Worm (Caenorhabditis elegans) whole organism, late embryonic: Measurements from ENCODE around the gene H40L08.1.

Source experiments
- C08G9.2 ChIP-seq: sonication (generic microtip); optimal IDR thresholded peaks from 2 replicates; lab custom pipeline; 2016; ENCODE audit warnings: mild to moderate bottlenecking, missing genetic modification characterization, moderate library complexity, missing compliant biosample characterization
- C38D4.7 ChIP-seq: fragments of 200-800 bp; sonication (Bioruptor generic); optimal IDR thresholded peaks from 2 replicates; lab custom pipeline; 2018; ENCODE audit warnings: mild to moderate bottlenecking, missing genetic modification characterization, moderate library complexity, missing compliant biosample characterization
- F13H6.1 ChIP-seq: sonication (generic microtip); optimal IDR thresholded peaks from 2 replicates; lab custom pipeline; 2016; ENCODE audit warnings: missing genetic modification characterization, missing compliant biosample characterization
- K02D7.2 ChIP-seq: sonication (generic microtip); optimal IDR thresholded peaks from 2 replicates; lab custom pipeline; 2017; ENCODE audit warnings: mild to moderate bottlenecking, missing genetic modification characterization, missing compliant biosample characterization
- T23F11.4 ChIP-seq: fragments of 200-800 bp; sonication (Bioruptor generic); optimal IDR thresholded peaks from 2 replicates; lab custom pipeline; 2018; ENCODE audit warnings: mild to moderate bottlenecking, missing genetic modification characterization, missing compliant biosample characterization
- ahr-1 ChIP-seq: sonication (generic microtip); optimal IDR thresholded peaks from 2 replicates; lab custom pipeline; 2016; ENCODE audit warnings: missing genetic modification characterization, missing compliant biosample characterization
- ceh-14 ChIP-seq: sonication (generic microtip); optimal IDR thresholded peaks from 2 replicates; lab custom pipeline; 2016; ENCODE audit warnings: missing genotype, missing genetic modification characterization, missing compliant biosample characterization
- ceh-18 ChIP-seq: sonication (generic microtip); optimal IDR thresholded peaks from 2 replicates; lab custom pipeline; 2016; ENCODE audit warnings: missing genetic modification characterization, missing compliant biosample characterization
- ceh-19 ChIP-seq: fragments of 200-800 bp; sonication (Bioruptor generic); optimal IDR thresholded peaks from 2 replicates; lab custom pipeline; 2018; ENCODE audit warnings: mild to moderate bottlenecking, missing genetic modification characterization, missing compliant biosample characterization
- ceh-2 ChIP-seq: sonication (generic microtip); optimal IDR thresholded peaks from 2 replicates; lab custom pipeline; 2016; ENCODE audit warnings: missing genotype, missing genetic modification characterization, missing compliant biosample characterization
- ceh-30 ChIP-seq: fragments of 150-350 bp; optimal IDR thresholded peaks from 2 replicates; lab custom pipeline; 2014; ENCODE audit warnings: missing biosample characterization, missing genetic modification characterization
- ceh-31 ChIP-seq: sonication (generic microtip); optimal IDR thresholded peaks from 2 replicates; lab custom pipeline; 2016; ENCODE audit warnings: missing genetic modification characterization, missing compliant biosample characterization
- ceh-34 ChIP-seq: sonication (generic microtip); optimal IDR thresholded peaks from 2 replicates; lab custom pipeline; 2016; ENCODE audit warnings: mild to moderate bottlenecking, missing genetic modification characterization, missing compliant biosample characterization
- ceh-45 ChIP-seq: fragments of 200-800 bp; sonication (Bioruptor generic); IDR thresholded peaks from 2 replicates; pipeline ENCODE4 v1.3.6; 2022; ENCODE audit warnings: missing genetic modification reagents, missing genetic modification characterization, missing compliant biosample characterization
- ceh-48 ChIP-seq: sonication (generic microtip); optimal IDR thresholded peaks from 2 replicates; lab custom pipeline; 2016; ENCODE audit warnings: missing genetic modification characterization, inconsistent platforms, missing compliant biosample characterization
- dmd-4 ChIP-seq: sonication (generic microtip); optimal IDR thresholded peaks from 2 replicates; lab custom pipeline; 2016; ENCODE audit warnings: borderline replicate concordance, missing genetic modification characterization, missing compliant biosample characterization
- dve-1 ChIP-seq: sonication (generic microtip); optimal IDR thresholded peaks from 2 replicates; lab custom pipeline; 2017; ENCODE audit warnings: antibody characterized with exemption, mild to moderate bottlenecking, missing genetic modification characterization, missing compliant biosample characterization
- elt-2 ChIP-seq: sonication (generic microtip); optimal IDR thresholded peaks from 2 replicates; lab custom pipeline; 2016; ENCODE audit warnings: missing genetic modification reagents, missing genetic modification characterization, missing compliant biosample characterization
- ets-4 ChIP-seq: sonication (generic microtip); optimal IDR thresholded peaks from 2 replicates; lab custom pipeline; 2016; ENCODE audit warnings: missing genetic modification characterization, missing compliant biosample characterization
- eyg-1 ChIP-seq: sonication (generic microtip); optimal IDR thresholded peaks from 2 replicates; lab custom pipeline; 2016; ENCODE audit warnings: missing genotype, missing genetic modification characterization, missing compliant biosample characterization
- fax-1 ChIP-seq: sonication (generic microtip); optimal IDR thresholded peaks from 2 replicates; lab custom pipeline; 2016; ENCODE audit warnings: missing genotype, missing genetic modification characterization, missing compliant biosample characterization
- fkh-6 ChIP-seq: sonication (generic microtip); optimal IDR thresholded peaks from 2 replicates; lab custom pipeline; 2016; ENCODE audit warnings: missing genetic modification characterization, missing compliant biosample characterization
- hlh-30 ChIP-seq: sonication (generic microtip); optimal IDR thresholded peaks from 2 replicates; lab custom pipeline; 2017; ENCODE audit warnings: antibody characterized with exemption, missing genetic modification characterization, missing compliant biosample characterization; ENCODE audit not compliant: insufficient read depth
- hlh-6 ChIP-seq: sonication (generic microtip); optimal IDR thresholded peaks from 2 replicates; lab custom pipeline; 2016; ENCODE audit warnings: missing genotype, missing genetic modification characterization, missing compliant biosample characterization
- hlh-8 ChIP-seq: sonication (generic microtip); optimal IDR thresholded peaks from 2 replicates; lab custom pipeline; 2016; ENCODE audit warnings: missing genotype, missing genetic modification characterization, missing compliant biosample characterization
- lim-6 ChIP-seq: sonication (generic microtip); optimal IDR thresholded peaks from 2 replicates; lab custom pipeline; 2016; ENCODE audit warnings: missing genetic modification characterization, missing compliant biosample characterization
- lin-11 ChIP-seq: fragments of 200-800 bp; sonication (Bioruptor generic); optimal IDR thresholded peaks from 2 replicates; lab custom pipeline; 2018; ENCODE audit warnings: mild to moderate bottlenecking, missing genetic modification characterization, missing compliant biosample characterization
- madf-2 ChIP-seq: sonication (generic microtip); optimal IDR thresholded peaks from 2 replicates; lab custom pipeline; 2017; ENCODE audit warnings: missing genetic modification characterization, missing compliant biosample characterization
- nfya-1 ChIP-seq: sonication (generic microtip); optimal IDR thresholded peaks from 2 replicates; lab custom pipeline; 2017; ENCODE audit warnings: missing genetic modification characterization, mild to moderate bottlenecking, missing compliant biosample characterization, antibody characterized with exemption, moderate library complexity
- nhr-232 ChIP-seq: sonication (generic microtip); optimal IDR thresholded peaks from 2 replicates; lab custom pipeline; 2016; ENCODE audit warnings: missing genetic modification characterization, missing compliant biosample characterization
- npax-4 ChIP-seq: sonication (generic microtip); optimal IDR thresholded peaks from 2 replicates; lab custom pipeline; 2016; ENCODE audit warnings: missing genetic modification characterization, missing compliant biosample characterization
- odd-2 ChIP-seq: sonication (generic microtip); optimal IDR thresholded peaks from 2 replicates; lab custom pipeline; 2017; ENCODE audit warnings: antibody characterized with exemption, mild to moderate bottlenecking, missing genetic modification characterization, missing compliant biosample characterization
- pat-9 ChIP-seq: fragments of 200-800 bp; sonication (Bioruptor generic); optimal IDR thresholded peaks from 2 replicates; lab custom pipeline; 2018; ENCODE audit warnings: mild to moderate bottlenecking, missing genetic modification characterization, moderate library complexity, missing compliant biosample characterization
- pros-1 ChIP-seq: fragments of 150-350 bp; optimal IDR thresholded peaks from 2 replicates; lab custom pipeline; 2014; ENCODE audit warnings: missing biosample characterization, missing genetic modification reagents, missing genetic modification characterization
- ref-2 ChIP-seq: sonication (generic microtip); optimal IDR thresholded peaks from 2 replicates; lab custom pipeline; 2016; ENCODE audit warnings: missing genetic modification characterization, missing compliant biosample characterization
- rnt-1 ChIP-seq: sonication (generic microtip); optimal IDR thresholded peaks from 2 replicates; lab custom pipeline; 2016; ENCODE audit warnings: missing genetic modification characterization, missing compliant biosample characterization
- sdc-2 ChIP-seq: sonication (generic microtip); optimal IDR thresholded peaks from 2 replicates; lab custom pipeline; 2016; ENCODE audit warnings: missing genotype, missing genetic modification characterization, missing compliant biosample characterization
- sox-2 ChIP-seq: fragments of 200-800 bp; sonication (Bioruptor generic); IDR thresholded peaks from 2 replicates; pipeline ENCODE4 v1.3.6; 2022; ENCODE audit warnings: missing genetic modification reagents, missing genetic modification characterization, missing compliant biosample characterization
- tbx-2 ChIP-seq: sonication (generic microtip); optimal IDR thresholded peaks from 2 replicates; lab custom pipeline; 2016; ENCODE audit warnings: missing genetic modification characterization, missing compliant biosample characterization
- tbx-7 ChIP-seq: sonication (generic microtip); optimal IDR thresholded peaks from 2 replicates; lab custom pipeline; 2016; ENCODE audit warnings: missing genotype, missing genetic modification characterization, missing compliant biosample characterization
- unc-42 ChIP-seq: sonication (generic microtip); optimal IDR thresholded peaks from 2 replicates; lab custom pipeline; 2016; ENCODE audit warnings: missing genotype, missing genetic modification characterization, missing compliant biosample characterization
- unc-55 ChIP-seq: sonication (generic microtip); optimal IDR thresholded peaks from 2 replicates; lab custom pipeline; 2017; ENCODE audit warnings: missing biosample characterization, missing genetic modification reagents, missing genetic modification characterization
- ztf-16 ChIP-seq: sonication (generic microtip); optimal IDR thresholded peaks from 2 replicates; lab custom pipeline; 2017; ENCODE audit warnings: missing genetic modification characterization, missing compliant biosample characterization

The H40L08.1 gene

DNA sequence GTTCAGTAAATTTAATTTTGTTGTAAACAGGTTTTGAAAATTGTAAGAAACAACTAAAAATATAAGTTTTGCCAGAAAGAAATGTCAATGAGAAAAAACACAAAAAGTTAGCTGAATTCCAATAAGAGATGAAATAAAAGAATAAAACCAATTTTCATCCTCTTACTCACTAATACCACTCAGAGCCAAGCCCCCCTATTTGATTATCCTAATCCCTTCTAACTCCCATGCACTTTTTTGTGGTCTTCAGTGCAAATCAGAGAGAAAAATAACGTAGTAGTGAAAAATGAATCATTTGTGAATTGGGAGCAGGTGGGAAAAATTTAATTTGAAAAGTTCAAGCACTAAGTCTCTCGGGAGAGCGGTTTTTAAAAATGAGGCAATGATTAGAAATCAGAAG, 42.5 kb downstream of the H40L08.1 start:
- TF ChIP-seq tbx-2 (tag; lab: Kevin White, UChicago): no peak
- TF ChIP-seq unc-42 (tag; lab: Kevin White, UChicago): peak; percentile 83
- TF ChIP-seq ceh-19 (GFP tag; lab: Kevin White, UChicago): no peak
- no peak for TF ChIP-seq C38D4.7 (GFP tag; lab: Kevin White, UChicago)

DNA sequence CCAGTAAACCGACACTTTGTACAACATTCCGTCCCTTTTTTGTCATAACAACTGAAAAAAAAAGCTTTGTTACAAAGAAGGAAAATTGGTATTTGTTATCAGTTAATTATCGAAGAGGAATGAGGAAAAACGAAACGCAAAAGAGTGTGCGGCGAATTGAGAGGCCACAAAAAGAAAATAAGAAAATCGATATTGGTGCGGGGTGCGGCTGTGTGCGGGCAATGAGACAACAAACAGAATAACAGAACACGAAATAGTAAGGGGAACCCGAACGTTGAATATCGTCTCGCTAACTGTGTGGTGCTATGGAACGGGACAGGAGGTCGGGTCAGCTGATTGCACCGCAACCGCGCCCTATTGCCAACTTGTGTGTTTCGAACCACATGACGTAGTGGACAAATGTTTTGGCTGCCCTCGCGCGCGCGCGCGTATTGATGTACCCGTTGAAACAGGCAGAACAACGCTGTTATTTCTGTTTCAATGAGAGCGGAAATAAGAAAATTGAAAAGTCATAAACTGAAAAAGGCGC, 43.3 kb downstream of the H40L08.1 start, which contains the start of gene C18B12.4:
Gene C18B12.4, minus strand, starts transcription at position 51 of the 529 bp plus-strand sequence.
- peak; percentile 30 for TF ChIP-seq elt-2
- peak; percentile 65 for TF ChIP-seq ceh-2 (tag; lab: Kevin White, UChicago)
- TF ChIP-seq hlh-6 (tag; lab: Kevin White, UChicago): no peak
- TF ChIP-seq dmd-4 (tag; lab: Kevin White, UChicago): no peak
- no peak for TF ChIP-seq odd-2 (tag; lab: Kevin White, UChicago)
- peak; percentile 80 for TF ChIP-seq unc-55 (GFP tag; lab: Kevin White, UChicago)
- peak; percentile 88 for TF ChIP-seq sdc-2 (tag; lab: Kevin White, UChicago)
- TF ChIP-seq tbx-7 (tag; lab: Kevin White, UChicago): no peak
- peak; percentile 84 for TF ChIP-seq ceh-31 (tag; lab: Kevin White, UChicago)
- TF ChIP-seq ets-4 (tag; lab: Kevin White, UChicago): peak; percentile 36
- TF ChIP-seq ceh-34 (tag; lab: Kevin White, UChicago): peak; percentile 78
- TF ChIP-seq ceh-19 (GFP tag; lab: Kevin White, UChicago): peak; percentile 3
- TF ChIP-seq F13H6.1 (tag; lab: Kevin White, UChicago): peak; percentile 30
- no peak for TF ChIP-seq fkh-6 (tag; lab: Kevin White, UChicago)
- TF ChIP-seq ref-2: peak; percentile 76
- peak; percentile 6; the same call in 1 of the 2 replicates for TF ChIP-seq sox-2 (GFP tag; lab: Robert Waterston, UW)
- peak; percentile 71 for TF ChIP-seq pros-1 (tag; lab: Kevin White, UChicago)
- peak; percentile 79 for TF ChIP-seq rnt-1 (tag; lab: Kevin White, UChicago)
- no peak for TF ChIP-seq fax-1
- TF ChIP-seq ceh-18 (tag; lab: Kevin White, UChicago): peak; percentile 83
- TF ChIP-seq lim-6 (tag; lab: Kevin White, UChicago): peak; percentile 8
- TF ChIP-seq nfya-1 (tag; lab: Kevin White, UChicago): peak; percentile 72
- no peak for TF ChIP-seq ceh-45 (GFP tag; lab: Robert Waterston, UW)
- TF ChIP-seq K02D7.2: no peak
- TF ChIP-seq pat-9 (tag; lab: Kevin White, UChicago): peak; percentile 57
- TF ChIP-seq madf-2 (tag; lab: Kevin White, UChicago): no peak
- peak; percentile 3 for TF ChIP-seq dve-1 (tag; lab: Kevin White, UChicago)
- peak; percentile 6 for TF ChIP-seq C08G9.2 (tag; lab: Kevin White, UChicago)
- TF ChIP-seq ztf-16: peak; percentile 9
- no peak for TF ChIP-seq T23F11.4 (GFP tag; lab: Kevin White, UChicago)
- no peak for TF ChIP-seq C38D4.7 (GFP tag; lab: Kevin White, UChicago)
- peak; percentile 68 for TF ChIP-seq tbx-2 (tag; lab: Kevin White, UChicago)
- TF ChIP-seq ceh-30 (tag; lab: Kevin White, UChicago): peak; percentile 61
- TF ChIP-seq hlh-8 (tag; lab: Kevin White, UChicago): peak; percentile 49
- peak; percentile 19 for TF ChIP-seq eyg-1 (tag; lab: Kevin White, UChicago)
- TF ChIP-seq nhr-232 (tag; lab: Kevin White, UChicago): no peak
- no peak for TF ChIP-seq lin-11 (tag; lab: Kevin White, UChicago)
- peak; percentile 99 for TF ChIP-seq hlh-30 (tag; lab: Kevin White, UChicago)
- TF ChIP-seq npax-4 (tag; lab: Kevin White, UChicago): no peak
- no peak for TF ChIP-seq ahr-1 (tag; lab: Kevin White, UChicago)
- TF ChIP-seq ceh-14 (tag; lab: Kevin White, UChicago): peak; percentile 33
- peak; percentile 50 for TF ChIP-seq ceh-48 (tag; lab: Kevin White, UChicago)
